Worm (Caenorhabditis elegans) whole organism, L4 larva: ENCODE data around the gene nlr-1.

Experiments
- D1046.2 ChIP-seq: fragments of 200-800 bp; sonication (Bioruptor generic); IDR thresholded peaks from 2 replicates; pipeline ENCODE4 v1.3.6; 2022; ENCODE audit warnings: missing genetic modification characterization, missing compliant biosample characterization
- F10B5.3 ChIP-seq: sonication (generic microtip); optimal IDR thresholded peaks from 2 replicates; lab custom pipeline; 2016; ENCODE audit warnings: mild to moderate bottlenecking, missing genetic modification characterization, missing compliant biosample characterization
- F26F4.8 ChIP-seq: fragments of 200-800 bp; sonication (Bioruptor generic); conservative IDR thresholded peaks from 2 replicates; pipeline ENCODE4 v1.3.6; 2022; ENCODE audit warnings: missing genetic modification characterization, missing compliant biosample characterization
- F37D6.2 ChIP-seq: sonication (generic microtip); optimal IDR thresholded peaks from 2 replicates; lab custom pipeline; 2016; ENCODE audit warnings: mild to moderate bottlenecking, missing genetic modification characterization, missing compliant biosample characterization
- aha-1 ChIP-seq: fragments of 150-350 bp; peaks from one replicate; lab custom pipeline; 2014; ENCODE audit warnings: missing biosample characterization, missing genetic modification characterization
- arid-1 ChIP-seq: fragments of 200-800 bp; sonication (Bioruptor generic); conservative IDR thresholded peaks from 2 replicates; pipeline ENCODE4 v1.3.6; 2022; ENCODE audit warnings: missing genetic modification reagents, missing genetic modification characterization, missing compliant biosample characterization
- ceh-20 ChIP-seq: fragments of 200-800 bp; sonication (Bioruptor generic); IDR thresholded peaks from 2 replicates; pipeline ENCODE4 v1.3.6; 2022; ENCODE audit warnings: missing genetic modification reagents, missing genetic modification characterization, missing compliant biosample characterization
- ces-1 ChIP-seq: fragments of 150-350 bp; sonication (generic microtip); optimal IDR thresholded peaks from 4 replicates; lab custom pipeline; 2014; ENCODE audit warnings: missing biosample characterization, missing genetic modification reagents, missing genetic modification characterization
- cey-2 ChIP-seq: sonication (generic microtip); optimal IDR thresholded peaks from 3 replicates; lab custom pipeline; 2017; ENCODE audit warnings: missing genetic modification characterization, mild to moderate bottlenecking, missing compliant biosample characterization, antibody characterized with exemption, borderline replicate concordance; ENCODE audit not compliant: insufficient read depth
- daf-12 ChIP-seq: fragments of 150-350 bp; optimal IDR thresholded peaks from 2 replicates; lab custom pipeline; 2014; ENCODE audit warnings: missing biosample characterization, missing genetic modification reagents, missing genetic modification characterization
- daf-16 ChIP-seq, 3 experiments: sonication (generic microtip); optimal IDR thresholded peaks; 2 replicates each; lab custom pipeline; 2016 to 2017; ENCODE audit warnings: missing genetic modification characterization in 3 of 3, missing genetic modification reagents in 3 of 3, mild to moderate bottlenecking in 2 of 3, missing compliant biosample characterization in 2 of 3, missing biosample characterization in 1 of 3, moderate library complexity in 1 of 3
- daf-19 ChIP-seq: fragments of 200-800 bp; sonication (Bioruptor generic); conservative IDR thresholded peaks from 2 replicates; pipeline ENCODE4 v1.3.6; 2022; ENCODE audit warnings: missing genetic modification characterization, missing compliant biosample characterization
- daf-8 ChIP-seq: fragments of 200-800 bp; sonication (Bioruptor generic); IDR thresholded peaks from 2 replicates; pipeline ENCODE4 v1.3.6; 2022; ENCODE audit warnings: missing genetic modification characterization, missing compliant biosample characterization
- dpl-1 ChIP-seq: fragments of 150-350 bp; optimal IDR thresholded peaks from 2 replicates; lab custom pipeline; 2014; ENCODE audit warnings: missing biosample characterization, missing genetic modification reagents, missing genetic modification characterization
- duxl-1 ChIP-seq: sonication (generic microtip); optimal IDR thresholded peaks from 2 replicates; lab custom pipeline; 2016; ENCODE audit warnings: mild to moderate bottlenecking, missing genetic modification characterization, moderate library complexity, missing compliant biosample characterization; ENCODE audit not compliant: poor library complexity
- dve-1 ChIP-seq: sonication (generic microtip); optimal IDR thresholded peaks from 2 replicates; lab custom pipeline; 2017; ENCODE audit warnings: antibody characterized with exemption, mild to moderate bottlenecking, missing genetic modification characterization, missing compliant biosample characterization; ENCODE audit not compliant: insufficient read depth
- hlh-30 ChIP-seq: sonication (generic microtip); optimal IDR thresholded peaks from 2 replicates; lab custom pipeline; 2017; ENCODE audit warnings: antibody characterized with exemption, mild to moderate bottlenecking, missing genetic modification characterization, missing compliant biosample characterization; ENCODE audit not compliant: insufficient read depth
- jun-1 ChIP-seq: fragments of 150-350 bp; optimal IDR thresholded peaks from 2 replicates; lab custom pipeline; 2014; ENCODE audit warnings: missing biosample characterization, missing genetic modification reagents, missing genetic modification characterization
- lin-15B ChIP-seq: fragments of 150-350 bp; sonication (generic microtip); optimal IDR thresholded peaks from 3 replicates; lab custom pipeline; 2014; ENCODE audit warnings: missing biosample characterization, missing genetic modification characterization
- lin-38 ChIP-seq: fragments of 200-800 bp; sonication (Bioruptor generic); IDR thresholded peaks from 2 replicates; pipeline ENCODE4 v1.3.6; 2022; ENCODE audit warnings: missing genetic modification reagents, missing genetic modification characterization, missing compliant biosample characterization
- lsy-2 ChIP-seq, 2 experiments: fragments of 150-350 bp in 1 of 2; sonication (generic microtip) in 1 of 2; optimal IDR thresholded peaks; 2 replicates each; lab custom pipeline; 2014 to 2017; ENCODE audit warnings: missing biosample characterization in 2 of 2, missing genetic modification characterization in 2 of 2
- mep-1 ChIP-seq: fragments of 150-350 bp; sonication (generic microtip); optimal IDR thresholded peaks from 3 replicates; lab custom pipeline; 2014; ENCODE audit warnings: missing biosample characterization, missing genetic modification characterization
- mes-2 ChIP-seq: sonication (generic microtip); optimal IDR thresholded peaks from 2 replicates; lab custom pipeline; 2016; ENCODE audit warnings: missing genotype, mild to moderate bottlenecking, missing genetic modification characterization, missing compliant biosample characterization; ENCODE audit not compliant: poor library complexity, severe bottlenecking
- mxl-3 ChIP-seq: fragments of 200-800 bp; sonication (Bioruptor generic); optimal IDR thresholded peaks from 2 replicates; lab custom pipeline; 2018; ENCODE audit warnings: mild to moderate bottlenecking, missing genetic modification characterization, missing compliant biosample characterization
- nhr-111 ChIP-seq: fragments of 200-800 bp; sonication (Bioruptor generic); optimal IDR thresholded peaks from 2 replicates; lab custom pipeline; 2018; ENCODE audit warnings: mild to moderate bottlenecking, missing genetic modification characterization, missing compliant biosample characterization
- nhr-237 ChIP-seq: sonication (generic microtip); optimal IDR thresholded peaks from 2 replicates; lab custom pipeline; 2017; ENCODE audit warnings: missing biosample characterization, missing genetic modification characterization
- nhr-76 ChIP-seq: fragments of 150-350 bp; optimal IDR thresholded peaks from 2 replicates; lab custom pipeline; 2014; ENCODE audit warnings: missing biosample characterization, missing genetic modification characterization
- rbr-2 ChIP-seq: sonication (generic microtip); optimal IDR thresholded peaks from 2 replicates; lab custom pipeline; 2016; ENCODE audit warnings: missing genotype, missing genetic modification characterization, missing compliant biosample characterization
- sdz-12 ChIP-seq: fragments of 200-800 bp; sonication (Bioruptor generic); optimal IDR thresholded peaks from 2 replicates; lab custom pipeline; 2018; ENCODE audit warnings: mild to moderate bottlenecking, missing genetic modification characterization, missing compliant biosample characterization
- set-16 ChIP-seq: fragments of 200-800 bp; sonication (Bioruptor generic); IDR thresholded peaks from 2 replicates; pipeline ENCODE4 v1.3.6; 2022; ENCODE audit warnings: missing genetic modification reagents, missing genetic modification characterization, missing compliant biosample characterization
- snpc-1.2 ChIP-seq: fragments of 200-800 bp; sonication (Bioruptor generic); IDR thresholded peaks from 2 replicates; pipeline ENCODE4 v1.3.6; 2022; ENCODE audit warnings: missing genetic modification reagents, missing genetic modification characterization, missing compliant biosample characterization
- unc-39 ChIP-seq: sonication (generic microtip); optimal IDR thresholded peaks from 2 replicates; lab custom pipeline; 2017; ENCODE audit warnings: missing biosample characterization, missing genetic modification characterization
- unc-62 ChIP-seq, 3 experiments: fragments of 150-350 bp in 1 of 3; sonication (generic microtip); optimal IDR thresholded peaks in 2 of 3; peaks in 1 of 3; 1 replicate in 1 of 3; 2 replicates in 2 of 3; lab custom pipeline; 2014 to 2017; ENCODE audit warnings: missing biosample characterization in 3 of 3, missing genetic modification characterization in 3 of 3, missing genetic modification reagents in 3 of 3, missing genotype in 1 of 3
- vab-7 ChIP-seq: fragments of 200-800 bp; sonication (Bioruptor generic); IDR thresholded peaks from 2 replicates; pipeline ENCODE4 v1.3.6; 2022; ENCODE audit warnings: missing genetic modification reagents, missing genetic modification characterization, missing compliant biosample characterization
- zfp-3 ChIP-seq: fragments of 200-800 bp; sonication (Bioruptor generic); conservative IDR thresholded peaks from 2 replicates; pipeline ENCODE4 v1.3.6; 2022; ENCODE audit warnings: missing genetic modification reagents, missing genetic modification characterization, missing compliant biosample characterization
- zip-2 ChIP-seq: fragments of 150-350 bp; optimal IDR thresholded peaks from 2 replicates; lab custom pipeline; 2014; ENCODE audit warnings: missing biosample characterization, missing genetic modification characterization
- ztf-11 ChIP-seq: fragments of 150-350 bp; optimal IDR thresholded peaks from 2 replicates; lab custom pipeline; 2014; ENCODE audit warnings: missing biosample characterization, missing genetic modification characterization

The nlr-1 gene

DNA sequence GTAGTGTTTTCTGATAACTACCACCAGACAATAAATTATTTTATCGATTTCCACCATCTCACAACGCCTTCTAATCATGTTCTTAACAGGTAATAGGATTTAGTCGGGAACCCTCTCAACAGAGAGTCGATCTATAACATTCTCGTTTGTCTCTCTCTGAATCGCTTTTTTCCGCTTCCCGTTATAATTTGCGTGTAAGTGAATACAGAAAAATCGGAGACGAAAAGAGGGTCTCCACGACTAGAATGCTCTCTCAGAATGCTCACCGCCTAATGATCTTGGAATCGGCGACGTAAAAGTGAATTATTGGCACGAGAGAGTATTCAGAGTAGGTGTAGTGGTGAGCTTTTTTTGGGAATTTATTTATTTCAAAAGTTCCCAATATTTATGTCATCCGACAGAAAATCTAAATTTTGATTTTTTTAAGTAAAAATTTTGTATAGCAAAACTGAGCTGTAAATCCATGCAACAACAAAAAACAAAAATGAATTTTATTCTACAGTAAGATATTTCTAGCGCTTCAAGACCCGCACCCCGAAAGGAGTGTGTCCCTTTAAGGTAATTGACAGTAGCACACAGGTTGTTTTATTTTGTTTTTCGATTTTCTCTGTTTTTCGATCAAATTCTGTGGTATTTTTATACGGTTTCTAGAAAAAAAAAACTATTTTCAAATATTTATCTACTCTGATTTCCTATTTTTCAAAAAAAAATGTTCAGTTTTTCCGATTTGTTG lies 51.2 kb downstream of the nlr-1 start:
- TF ChIP-seq lsy-2 (tag; optimal IDR thresholded peaks at IDR 0.05; lab: Kevin White, UChicago) (peak in 1 of 2 experiments; percentile 22), aha-1 (tag; lab: Kevin White, UChicago) (peak; percentile 1), rbr-2 (tag; lab: Kevin White, UChicago) (no peak)

DNA sequence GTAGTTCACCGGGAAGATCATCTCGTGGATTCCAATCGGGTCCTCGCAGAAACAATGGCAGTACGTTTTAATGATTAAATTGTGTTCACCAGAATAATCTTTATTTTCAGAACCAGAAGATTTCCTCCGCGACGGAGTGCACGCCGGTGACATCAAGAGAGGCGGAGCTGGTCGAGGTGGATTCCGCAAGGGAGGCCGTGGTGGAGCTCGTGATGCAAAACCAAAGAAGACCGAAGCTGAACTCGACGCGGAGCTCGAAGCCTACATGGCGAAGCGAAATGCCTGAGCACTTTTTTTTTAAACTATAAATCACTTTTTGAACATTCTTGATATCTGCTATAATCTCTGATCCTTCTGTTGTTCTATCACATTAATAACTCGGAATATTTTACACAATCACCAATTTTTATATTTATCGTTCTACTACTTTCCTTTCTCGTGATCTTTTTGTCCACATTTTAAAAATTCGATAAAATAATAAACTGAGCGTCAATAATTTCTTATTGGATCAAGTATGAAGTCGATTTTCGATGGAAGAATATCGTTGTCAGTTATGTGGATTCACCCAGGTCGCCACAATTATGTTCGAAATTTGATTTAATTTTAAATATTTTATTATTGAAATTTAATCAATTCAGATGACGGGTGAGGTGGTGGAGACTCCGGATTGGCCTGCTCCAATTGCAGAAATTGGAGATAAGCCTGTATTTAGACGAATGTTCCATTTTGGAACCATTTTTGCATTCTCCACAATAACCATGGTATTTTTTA lies 53.6 kb downstream of the nlr-1 start, which contains the start of gene dhhc-6:
Gene dhhc-6 (plus strand): TSS at position 639 of the 771 bp plus-strand sequence.
- TF ChIP-seq ces-1 (GFP tag; lab: Kevin White, UChicago) = no peak
- no peak for TF ChIP-seq daf-8 (GFP tag; lab: Robert Waterston, UW)
- no peak for TF ChIP-seq vab-7 (GFP tag; lab: Robert Waterston, UW)
- TF ChIP-seq set-16 = peak; percentile 75
- no peak for TF ChIP-seq mxl-3 (GFP tag; lab: Kevin White, UChicago)
- TF ChIP-seq snpc-1.2 (GFP tag; lab: Robert Waterston, UW) = peak; percentile 31; the same call in 1 of the 2 replicates
- TF ChIP-seq F37D6.2 (tag; lab: Kevin White, UChicago) = no peak
- TF ChIP-seq ztf-11 (tag; lab: Kevin White, UChicago) = no peak
- peak; percentile 30 for TF ChIP-seq mep-1 (tag; lab: Kevin White, UChicago)
- no peak for TF ChIP-seq sdz-12 (GFP tag; lab: Kevin White, UChicago)
- no peak for TF ChIP-seq arid-1 (GFP tag; lab: Robert Waterston, UW)
- TF ChIP-seq daf-12 (tag; lab: Kevin White, UChicago) = no peak
- no peak for TF ChIP-seq nhr-111 (GFP tag; lab: Kevin White, UChicago)
- TF ChIP-seq lin-38 (GFP tag; lab: Robert Waterston, UW) = peak; percentile 44
- TF ChIP-seq zfp-3 = no peak
- TF ChIP-seq zip-2 = no peak
- TF ChIP-seq unc-39 (tag; lab: Kevin White, UChicago) = no peak
- TF ChIP-seq cey-2 (tag; lab: Kevin White, UChicago) = no peak

DNA sequence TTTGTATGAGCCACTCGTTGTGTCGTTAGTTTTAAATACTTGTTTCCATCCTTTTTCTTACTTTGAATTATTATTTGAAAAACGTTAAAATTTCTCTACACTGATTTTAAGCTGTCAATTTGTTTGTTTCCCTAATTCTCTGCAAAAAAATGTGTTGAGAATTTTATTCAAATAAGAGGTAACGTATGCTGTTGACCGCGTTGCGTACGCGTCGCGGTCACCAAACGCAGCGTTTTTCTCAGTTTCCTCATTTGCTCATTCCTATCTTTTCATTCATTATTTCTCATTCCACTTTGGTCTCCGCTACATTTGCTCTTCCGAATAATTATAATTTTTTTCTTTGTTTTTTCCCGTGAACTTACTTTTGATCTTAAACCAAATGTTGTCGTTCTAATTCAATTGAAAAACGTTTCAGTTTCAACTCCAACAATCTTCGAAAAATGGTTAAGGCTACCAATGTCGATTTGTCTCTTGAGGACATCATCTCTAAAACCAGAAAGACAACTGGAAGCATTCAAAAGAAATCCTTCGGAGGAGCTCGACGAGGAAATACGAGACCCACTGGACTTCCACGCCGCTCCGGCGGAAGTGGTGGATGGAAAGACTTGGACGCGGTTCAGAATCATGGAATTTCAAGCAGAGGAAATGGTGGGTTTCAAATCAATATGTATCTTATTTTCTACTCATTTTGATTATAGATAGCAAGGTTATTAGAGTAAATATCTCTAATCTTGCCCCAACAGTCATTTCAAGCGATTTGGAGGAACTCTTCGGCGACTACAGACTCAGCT lies 55.1 kb downstream of the nlr-1 start, which contains the start of gene aly-3:
Gene aly-3 (plus strand): TSS at position 409 of the 791 bp plus-strand sequence.
- TF ChIP-seq dpl-1 = peak; percentile 12
- peak in 1 of 2 experiments; percentile 57 for TF ChIP-seq lsy-2 (tag; optimal IDR thresholded peaks at IDR 0.05; lab: Kevin White, UChicago)
- no peak for TF ChIP-seq sdz-12 (GFP tag; lab: Kevin White, UChicago)
- peak; percentile 49; the same call in 1 of the 2 replicates for TF ChIP-seq lin-38 (GFP tag; lab: Robert Waterston, UW)
- peak; percentile 64 for TF ChIP-seq mes-2 (tag; lab: Kevin White, UChicago)
- peak in 1 of 2 experiments; percentile 39 for TF ChIP-seq unc-62 (GFP tag; optimal IDR thresholded peaks at IDR 0.05 in 1 of 2; lab: Kevin White, UChicago)
- TF ChIP-seq unc-62 (tag; optimal IDR thresholded peaks at IDR 0.05; lab: Kevin White, UChicago) = no peak
- peak; percentile 39 for TF ChIP-seq dve-1 (tag; lab: Kevin White, UChicago)
- TF ChIP-seq daf-16 (GFP tag; optimal IDR thresholded peaks at IDR 0.05; lab: Kevin White, UChicago) = no peak
- peak; percentile 44 for TF ChIP-seq daf-16 (tag; optimal IDR thresholded peaks at IDR 0.05; lab: Kevin White, UChicago)
- no peak for TF ChIP-seq nhr-237 (tag; lab: Kevin White, UChicago)
- peak; percentile 47 for TF ChIP-seq mep-1 (tag; lab: Kevin White, UChicago)
- peak; percentile 92 for TF ChIP-seq aha-1 (tag; lab: Kevin White, UChicago)
- TF ChIP-seq, all 104 proteins: peak for 9

DNA sequence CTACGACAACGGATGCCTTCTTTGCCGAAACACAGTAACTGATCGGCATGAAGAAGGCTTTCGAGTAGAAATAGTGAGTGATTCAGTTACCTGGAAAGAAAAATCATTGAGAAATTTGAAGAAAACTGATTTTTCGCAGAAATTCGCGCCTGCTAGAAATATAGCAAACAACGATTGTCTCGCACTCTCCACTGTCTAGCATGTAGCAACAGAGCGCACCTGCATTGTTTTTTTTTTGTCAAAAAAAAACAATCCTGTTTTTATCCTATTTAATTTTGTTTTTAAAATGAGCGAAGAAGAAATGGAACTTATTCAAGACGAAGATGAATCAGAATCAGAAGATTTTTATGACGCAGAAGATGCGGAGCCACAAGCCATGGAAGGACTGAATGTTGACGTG lies 57.1 kb downstream of the nlr-1 start, which contains the start of the genes ddb-1 and M18.6:
Gene ddb-1 (minus strand): TSS at position 90 of the 400 bp plus-strand sequence.
Gene M18.6 (plus strand): TSS at position 235 of the 400 bp plus-strand sequence.
- TF ChIP-seq sdz-12 (GFP tag; lab: Kevin White, UChicago) = no peak
- TF ChIP-seq F10B5.3 (tag; lab: Kevin White, UChicago) = no peak
- no peak for TF ChIP-seq F26F4.8 (GFP tag; lab: Robert Waterston, UW)
- TF ChIP-seq hlh-30 = peak; percentile 3
- no peak for TF ChIP-seq lin-15B (tag; lab: Kevin White, UChicago)
- no peak for TF ChIP-seq duxl-1 (tag; lab: Kevin White, UChicago)
- no peak for TF ChIP-seq snpc-1.2 (GFP tag; lab: Robert Waterston, UW)
- no peak for TF ChIP-seq D1046.2 (GFP tag; lab: Robert Waterston, UW)
- no peak for TF ChIP-seq nhr-76 (tag; lab: Kevin White, UChicago)
- no peak for TF ChIP-seq daf-8 (GFP tag; lab: Robert Waterston, UW)
- TF ChIP-seq daf-19 (GFP tag; lab: Robert Waterston, UW) = no peak
- TF ChIP-seq jun-1 (tag; lab: Kevin White, UChicago) = no peak
- no peak for TF ChIP-seq ceh-20 (GFP tag; lab: Robert Waterston, UW)
- TF ChIP-seq dpl-1 = peak; percentile 24
- no peak for TF ChIP-seq set-16
